Worm (Caenorhabditis elegans) whole organism, young adult: ENCODE data around the gene ZK617.26.
A peak's percentile ranks its signal among the peaks of the same experiment; 100 is the strongest.

Experiments
- B0019.2 ChIP-seq: fragments of 200-800 bp; sonication (Bioruptor generic); conservative IDR thresholded peaks from 2 replicates; pipeline ENCODE4 v1.3.6; 2022; ENCODE audit warnings: missing genetic modification reagents, missing genetic modification characterization, missing compliant biosample characterization
- C06A6.2 ChIP-seq: fragments of 200-800 bp; sonication (Bioruptor generic); conservative IDR thresholded peaks from 2 replicates; pipeline ENCODE4 v1.3.6; 2022; ENCODE audit warnings: missing genetic modification characterization, missing compliant biosample characterization
- C17E4.6 ChIP-seq: fragments of 200-800 bp; sonication (Bioruptor generic); IDR thresholded peaks from 2 replicates; pipeline ENCODE4 v1.3.6; 2022; ENCODE audit warnings: missing genetic modification reagents, missing genetic modification characterization, missing compliant biosample characterization
- F22D6.2 ChIP-seq: sonication (generic microtip); optimal IDR thresholded peaks from 2 replicates; lab custom pipeline; 2016; ENCODE audit warnings: mild to moderate bottlenecking, missing genetic modification characterization, missing compliant biosample characterization
- F37B4.10 ChIP-seq: fragments of 200-800 bp; sonication (Bioruptor generic); IDR thresholded peaks from 2 replicates; pipeline ENCODE4 v1.3.6; 2022; ENCODE audit warnings: missing genetic modification characterization, missing compliant biosample characterization
- F39B2.1 ChIP-seq: fragments of 200-800 bp; sonication (Bioruptor generic); IDR thresholded peaks from 2 replicates; pipeline ENCODE4 v1.3.6; 2022; ENCODE audit warnings: missing genetic modification reagents, missing genetic modification characterization, missing compliant biosample characterization
- K12H6.12 ChIP-seq: fragments of 200-800 bp; sonication (Bioruptor generic); optimal IDR thresholded peaks from 2 replicates; lab custom pipeline; 2018; ENCODE audit warnings: mild to moderate bottlenecking, missing genetic modification characterization, missing compliant biosample characterization
- T07F8.4 ChIP-seq: sonication (generic microtip); optimal IDR thresholded peaks from 2 replicates; lab custom pipeline; 2016; ENCODE audit warnings: mild to moderate bottlenecking, missing genetic modification characterization, moderate library complexity, missing compliant biosample characterization
- Y56A3A.18 ChIP-seq: fragments of 200-800 bp; sonication (Bioruptor generic); IDR thresholded peaks from 2 replicates; pipeline ENCODE4 v1.3.6; 2022; ENCODE audit warnings: missing genetic modification reagents, missing genetic modification characterization, missing compliant biosample characterization
- Y67H2A.10 ChIP-seq: fragments of 200-800 bp; sonication (Bioruptor generic); conservative IDR thresholded peaks from 2 replicates; pipeline ENCODE4 v1.3.6; 2022; ENCODE audit warnings: missing genetic modification reagents, missing genetic modification characterization, missing compliant biosample characterization
- Y79H2A.3 ChIP-seq: fragments of 200-800 bp; sonication (Bioruptor generic); conservative IDR thresholded peaks from 2 replicates; pipeline ENCODE4 v1.3.6; 2022; ENCODE audit warnings: missing genetic modification reagents, missing genetic modification characterization, missing compliant biosample characterization
- akir-1 ChIP-seq: fragments of 200-800 bp; sonication (Bioruptor generic); optimal IDR thresholded peaks from 2 replicates; lab custom pipeline; 2018; ENCODE audit warnings: mild to moderate bottlenecking, missing genetic modification characterization, moderate library complexity, missing compliant biosample characterization
- attf-3 ChIP-seq: fragments of 200-800 bp; sonication (Bioruptor generic); conservative IDR thresholded peaks from 2 replicates; pipeline ENCODE4 v1.3.6; 2022; ENCODE audit warnings: missing genetic modification reagents, missing genetic modification characterization, missing compliant biosample characterization
- attf-5 ChIP-seq: fragments of 200-800 bp; sonication (Bioruptor generic); optimal IDR thresholded peaks from 2 replicates; lab custom pipeline; 2018; ENCODE audit warnings: mild to moderate bottlenecking, missing genetic modification characterization, missing compliant biosample characterization
- attf-6 ChIP-seq: fragments of 200-800 bp; sonication (Bioruptor generic); IDR thresholded peaks from 2 replicates; pipeline ENCODE4 v1.3.6; 2022; ENCODE audit warnings: missing genetic modification reagents, missing genetic modification characterization, missing compliant biosample characterization
- bed-2 ChIP-seq: fragments of 200-800 bp; sonication (Bioruptor generic); IDR thresholded peaks from 2 replicates; pipeline ENCODE4 v1.3.6; 2022; ENCODE audit warnings: missing genetic modification reagents, missing genetic modification characterization, missing compliant biosample characterization
- ccch-3 ChIP-seq: fragments of 200-800 bp; sonication (Bioruptor generic); optimal IDR thresholded peaks from 2 replicates; lab custom pipeline; 2018; ENCODE audit warnings: mild to moderate bottlenecking, missing genetic modification characterization, missing compliant biosample characterization
- cebp-1 ChIP-seq, 2 experiments: fragments of 200-800 bp in 1 of 2; sonication (Bioruptor generic) in 1 of 2; sonication (generic microtip) in 1 of 2; IDR thresholded peaks in 1 of 2; optimal IDR thresholded peaks in 1 of 2; 2 replicates each; pipeline versions ENCODE4 v1.3.6 to Lab custom; 2017 to 2022; ENCODE audit warnings: missing compliant biosample characterization in 2 of 2, missing genetic modification characterization in 2 of 2, mild to moderate bottlenecking in 1 of 2, missing genetic modification reagents in 1 of 2, moderate library complexity in 1 of 2
- ceh-40 ChIP-seq: fragments of 200-800 bp; sonication (Bioruptor generic); IDR thresholded peaks from 2 replicates; pipeline ENCODE4 v1.3.6; 2022; ENCODE audit warnings: missing genetic modification characterization, missing compliant biosample characterization
- ceh-79 ChIP-seq: sonication (generic microtip); optimal IDR thresholded peaks from 2 replicates; lab custom pipeline; 2017; ENCODE audit warnings: mild to moderate bottlenecking, missing genetic modification characterization, missing compliant biosample characterization
- efl-1 ChIP-seq: fragments of 150-350 bp; optimal IDR thresholded peaks from 2 replicates; lab custom pipeline; 2014; ENCODE audit warnings: missing biosample characterization, missing genetic modification reagents, missing genetic modification characterization
- egl-44 ChIP-seq: fragments of 200-800 bp; sonication (Bioruptor generic); IDR thresholded peaks from 2 replicates; pipeline ENCODE4 v1.3.6; 2022; ENCODE audit warnings: missing genetic modification reagents, missing genetic modification characterization, missing compliant biosample characterization
- gei-17 ChIP-seq: fragments of 200-800 bp; sonication (Bioruptor generic); optimal IDR thresholded peaks from 2 replicates; lab custom pipeline; 2018; ENCODE audit warnings: mild to moderate bottlenecking, missing genetic modification characterization, missing compliant biosample characterization
- hmg-1.2 ChIP-seq: fragments of 200-800 bp; sonication (Bioruptor generic); IDR thresholded peaks from 2 replicates; pipeline ENCODE4 v1.3.6; 2022; ENCODE audit warnings: missing genetic modification reagents, missing genetic modification characterization, missing compliant biosample characterization
- hmg-20 ChIP-seq: fragments of 200-800 bp; sonication (Bioruptor generic); IDR thresholded peaks from 2 replicates; pipeline ENCODE4 v1.3.6; 2022; ENCODE audit warnings: missing genetic modification reagents, missing genetic modification characterization, missing compliant biosample characterization
- hrde-1 ChIP-seq: sonication (generic microtip); optimal IDR thresholded peaks from 2 replicates; lab custom pipeline; 2016; ENCODE audit warnings: missing genetic modification characterization, mild to moderate bottlenecking, missing compliant biosample characterization, moderate library complexity, missing genotype, missing genetic modification reagents, borderline replicate concordance
- lin-35 ChIP-seq, 3 experiments: fragments of 150-350 bp in 2 of 3; sonication (generic microtip) in 1 of 3; optimal IDR thresholded peaks; 2 replicates each; lab custom pipeline; 2014 to 2018; ENCODE audit warnings: missing biosample characterization in 3 of 3, missing genetic modification characterization in 3 of 3, missing genetic modification reagents in 3 of 3
- lin-54 ChIP-seq: fragments of 200-800 bp; sonication (Bioruptor generic); optimal IDR thresholded peaks from 2 replicates; lab custom pipeline; 2018; ENCODE audit warnings: mild to moderate bottlenecking, missing genetic modification characterization, missing compliant biosample characterization
- lsy-27 ChIP-seq: sonication (generic microtip); optimal IDR thresholded peaks from 2 replicates; lab custom pipeline; 2017; ENCODE audit warnings: missing genetic modification characterization, mild to moderate bottlenecking, missing compliant biosample characterization, antibody characterized with exemption, missing genotype, borderline replicate concordance; ENCODE audit not compliant: insufficient read depth
- madf-10 ChIP-seq: sonication (generic microtip); optimal IDR thresholded peaks from 2 replicates; lab custom pipeline; 2016; ENCODE audit warnings: mild to moderate bottlenecking, missing genetic modification characterization, missing compliant biosample characterization
- madf-3 ChIP-seq: fragments of 200-800 bp; sonication (Bioruptor generic); IDR thresholded peaks from 2 replicates; pipeline ENCODE4 v1.3.6; 2022; ENCODE audit warnings: missing genetic modification reagents, missing genetic modification characterization, missing compliant biosample characterization
- madf-6 ChIP-seq: fragments of 200-800 bp; sonication (Bioruptor generic); IDR thresholded peaks from 2 replicates; pipeline ENCODE4 v1.3.6; 2022; ENCODE audit warnings: missing genetic modification reagents, missing genetic modification characterization, missing compliant biosample characterization
- madf-8 ChIP-seq: fragments of 200-800 bp; sonication (Bioruptor generic); conservative IDR thresholded peaks from 2 replicates; pipeline ENCODE4 v1.3.6; 2022; ENCODE audit warnings: missing genetic modification reagents, missing genetic modification characterization, missing compliant biosample characterization
- mxl-1 ChIP-seq: sonication (generic microtip); optimal IDR thresholded peaks from 2 replicates; lab custom pipeline; 2016; ENCODE audit warnings: missing genetic modification characterization, missing compliant biosample characterization
- nhr-120 ChIP-seq: fragments of 200-800 bp; sonication (Bioruptor generic); IDR thresholded peaks from 2 replicates; pipeline ENCODE4 v1.3.6; 2022; ENCODE audit warnings: missing genetic modification characterization, missing compliant biosample characterization
- nhr-179 ChIP-seq: sonication (generic microtip); optimal IDR thresholded peaks from 2 replicates; lab custom pipeline; 2016; ENCODE audit warnings: mild to moderate bottlenecking, missing genetic modification characterization, missing compliant biosample characterization
- nhr-27 ChIP-seq: fragments of 200-800 bp; sonication (Bioruptor generic); optimal IDR thresholded peaks from 2 replicates; lab custom pipeline; 2018; ENCODE audit warnings: mild to moderate bottlenecking, missing genetic modification characterization, moderate library complexity, missing compliant biosample characterization
- pbrm-1 ChIP-seq: fragments of 200-800 bp; sonication (Bioruptor generic); IDR thresholded peaks from 2 replicates; pipeline ENCODE4 v1.3.6; 2022; ENCODE audit warnings: missing genetic modification reagents, missing genetic modification characterization, missing compliant biosample characterization
- rpc-1 ChIP-seq, 2 experiments: fragments of 150-350 bp in 1 of 2; sonication (generic microtip) in 1 of 2; optimal IDR thresholded peaks; 2 replicates each; lab custom pipeline; 2014 to 2018; ENCODE audit warnings: missing biosample characterization in 1 of 2, missing genetic modification characterization in 1 of 2, missing genetic modification reagents in 1 of 2, missing genotype in 1 of 2
- sea-2 ChIP-seq: fragments of 200-800 bp; sonication (Bioruptor generic); IDR thresholded peaks from 2 replicates; pipeline ENCODE4 v1.3.6; 2022; ENCODE audit warnings: missing genetic modification characterization, missing compliant biosample characterization
- snpc-1.3 ChIP-seq: sonication (generic microtip); optimal IDR thresholded peaks from 2 replicates; lab custom pipeline; 2017; ENCODE audit warnings: missing genetic modification characterization, mild to moderate bottlenecking, missing compliant biosample characterization, antibody characterized with exemption, moderate library complexity, missing genotype, missing genetic modification reagents; ENCODE audit not compliant: insufficient read depth
- tbp1 ChIP-seq: fragments of 200-800 bp; sonication (Bioruptor generic); optimal IDR thresholded peaks from 2 replicates; lab custom pipeline; 2018; ENCODE audit warnings: mild to moderate bottlenecking, missing genetic modification characterization, missing compliant biosample characterization
- unc-130 ChIP-seq: sonication (generic microtip); optimal IDR thresholded peaks from 2 replicates; lab custom pipeline; 2016; ENCODE audit warnings: missing genetic modification reagents, missing genetic modification characterization, missing compliant biosample characterization
- unc-62 ChIP-seq: fragments of 150-350 bp; optimal IDR thresholded peaks from 2 replicates; lab custom pipeline; 2014; ENCODE audit warnings: missing biosample characterization, missing genetic modification reagents, missing genetic modification characterization
- zim-3 ChIP-seq: sonication (generic microtip); optimal IDR thresholded peaks from 2 replicates; lab custom pipeline; 2017; ENCODE audit warnings: mild to moderate bottlenecking, missing genetic modification characterization, moderate library complexity, missing compliant biosample characterization
- ztf-18 ChIP-seq: sonication (generic microtip); optimal IDR thresholded peaks from 2 replicates; lab custom pipeline; 2016; ENCODE audit warnings: missing genotype, mild to moderate bottlenecking, missing genetic modification characterization, missing compliant biosample characterization
- ztf-3 ChIP-seq: fragments of 200-800 bp; sonication (Bioruptor generic); optimal IDR thresholded peaks from 2 replicates; lab custom pipeline; 2018; ENCODE audit warnings: mild to moderate bottlenecking, missing genetic modification characterization, missing compliant biosample characterization

ZK617.26 gene

DNA sequence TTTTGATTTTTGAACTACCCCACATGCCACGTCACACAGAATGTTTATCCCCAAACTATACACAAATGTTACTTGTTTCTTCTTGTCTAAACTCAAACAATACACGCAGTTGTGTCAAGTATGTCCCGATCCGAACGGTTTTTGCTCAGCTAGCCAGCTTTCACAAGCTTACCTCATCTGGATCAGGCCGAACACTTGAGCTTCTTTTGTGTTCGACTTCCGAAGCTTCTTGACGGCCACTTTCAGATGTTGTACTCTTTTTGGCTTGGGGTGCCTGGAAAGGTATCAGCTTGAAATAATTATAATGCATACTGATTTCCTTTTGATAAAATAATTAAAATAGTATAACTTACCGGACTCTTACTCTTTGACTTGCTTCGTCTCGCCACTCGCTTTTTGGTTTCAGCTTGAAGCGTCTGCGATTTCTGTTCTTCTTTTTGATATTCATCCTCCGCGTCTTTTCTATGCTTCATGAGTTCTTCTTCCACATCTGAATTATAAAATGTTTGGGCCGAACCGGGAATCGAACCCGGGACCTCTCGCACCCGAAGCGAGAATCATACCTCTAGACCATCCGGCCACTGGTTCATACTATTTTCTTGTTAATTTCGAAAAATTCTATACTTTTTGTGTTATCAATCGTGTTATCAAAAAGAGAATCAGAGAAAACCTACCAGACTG, 5.5 kb downstream of the ZK617.26 start (continued):
- no peak for TF ChIP-seq mxl-1 (tag; lab: Kevin White, UChicago)
- TF ChIP-seq attf-6 (GFP tag; lab: Robert Waterston, UW), result no peak
- TF ChIP-seq snpc-1.3, result peak; percentile 40
- no peak for TF ChIP-seq ztf-3 (GFP tag; lab: Kevin White, UChicago)
- no peak for TF ChIP-seq ceh-40 (GFP tag; lab: Robert Waterston, UW)
- TF ChIP-seq tbp1, result peak; percentile 84
- TF ChIP-seq F22D6.2 (tag; lab: Kevin White, UChicago), result no peak
- no peak for TF ChIP-seq nhr-27 (tag; lab: Kevin White, UChicago)
- no peak for TF ChIP-seq nhr-120 (GFP tag; lab: Robert Waterston, UW)
- TF ChIP-seq rpc-1 (optimal IDR thresholded peaks at IDR 0.05; lab: Kevin White, UChicago), result peak; percentile 60
- TF ChIP-seq rpc-1 (tag; optimal IDR thresholded peaks at IDR 0.05; lab: Kevin White, UChicago), result peak; percentile 88
- no peak for TF ChIP-seq attf-5 (GFP tag; lab: Kevin White, UChicago)
- no peak for TF ChIP-seq lsy-27 (tag; lab: Kevin White, UChicago)
- peak; percentile 57 for TF ChIP-seq lin-54 (GFP tag; lab: Kevin White, UChicago)
- TF ChIP-seq hmg-20 (GFP tag; lab: Robert Waterston, UW), result no peak
- no peak for TF ChIP-seq madf-3 (GFP tag; lab: Robert Waterston, UW)
- TF ChIP-seq hrde-1 (tag; lab: Kevin White, UChicago), result peak; percentile 52
- TF ChIP-seq madf-10 (tag; lab: Kevin White, UChicago), result peak; percentile 19
- no peak for TF ChIP-seq Y67H2A.10
- no peak for TF ChIP-seq F39B2.1 (GFP tag; lab: Robert Waterston, UW)
- TF ChIP-seq gei-17, result no peak
- peak; percentile 49 for TF ChIP-seq ztf-18 (tag; lab: Kevin White, UChicago)
- TF ChIP-seq madf-6 (GFP tag; lab: Robert Waterston, UW), result peak; percentile 61
- TF ChIP-seq B0019.2 (GFP tag; lab: Robert Waterston, UW), result no peak
- TF ChIP-seq nhr-179 (tag; lab: Kevin White, UChicago), result no peak
- TF ChIP-seq unc-62 (GFP tag; lab: Kevin White, UChicago), result no peak
- no peak for TF ChIP-seq ceh-79 (tag; lab: Kevin White, UChicago)
- TF ChIP-seq F37B4.10, result no peak
- no peak for TF ChIP-seq attf-3
- TF ChIP-seq efl-1, result peak; percentile 6
- no peak for TF ChIP-seq sea-2
- peak; percentile 39; the same call in 1 of the 2 replicates for TF ChIP-seq hmg-1.2
- TF ChIP-seq lin-35 (GFP tag; optimal IDR thresholded peaks at IDR 0.05; lab: Kevin White, UChicago), result no peak
- no peak for TF ChIP-seq ccch-3
- TF ChIP-seq Y79H2A.3 (GFP tag; lab: Robert Waterston, UW), result no peak
- peak; percentile 18 for TF ChIP-seq T07F8.4
- TF ChIP-seq cebp-1 (GFP tag; IDR thresholded peaks at IDR 0.05; lab: Robert Waterston, UW), result no peak
- peak; percentile 35 for TF ChIP-seq cebp-1 (tag; optimal IDR thresholded peaks at IDR 0.05; lab: Kevin White, UChicago)
- TF ChIP-seq C06A6.2, result no peak
- no peak for TF ChIP-seq bed-2 (GFP tag; lab: Robert Waterston, UW)
- no peak for TF ChIP-seq akir-1 (GFP tag; lab: Kevin White, UChicago)
- no peak for TF ChIP-seq K12H6.12 (tag; lab: Kevin White, UChicago)
- no peak for TF ChIP-seq Y56A3A.18 (GFP tag; lab: Robert Waterston, UW)
- no peak for TF ChIP-seq zim-3
- 0 out of 2 replicates have a peak, but pooled peaks have one; percentile 18 for TF ChIP-seq pbrm-1
- no peak for TF ChIP-seq madf-8 (GFP tag; lab: Robert Waterston, UW)
- TF ChIP-seq unc-130, result no peak
- peak; percentile 44; the same call in 1 of the 2 replicates for TF ChIP-seq egl-44 (GFP tag; lab: Robert Waterston, UW)
- TF ChIP-seq C17E4.6 (GFP tag; lab: Robert Waterston, UW), result no peak
